Worm (Caenorhabditis elegans) whole organism, L3 larva: Measurements from ENCODE around the gene ZC239.3.

Source experiments
- aly-2 ChIP-seq: fragments of 150-350 bp; optimal IDR thresholded peaks from 2 replicates; lab custom pipeline; 2014; ENCODE audit warnings: missing biosample characterization, missing genetic modification characterization
- ceh-82 ChIP-seq: fragments of 150-350 bp; optimal IDR thresholded peaks from 2 replicates; lab custom pipeline; 2014; ENCODE audit warnings: missing biosample characterization, missing genetic modification characterization
- elt-2 ChIP-seq: sonication (generic microtip); optimal IDR thresholded peaks from 2 replicates; lab custom pipeline; 2016; ENCODE audit warnings: missing genetic modification reagents, mild to moderate bottlenecking, missing genetic modification characterization, missing compliant biosample characterization
- nhr-77 ChIP-seq: fragments of 150-350 bp; optimal IDR thresholded peaks from 2 replicates; lab custom pipeline; 2014; ENCODE audit warnings: missing biosample characterization, missing genetic modification characterization
- skn-1 ChIP-seq: fragments of 150-350 bp; optimal IDR thresholded peaks from 2 replicates; lab custom pipeline; 2014; ENCODE audit warnings: missing biosample characterization, missing genetic modification characterization
- unc-39 ChIP-seq: sonication (generic microtip); optimal IDR thresholded peaks from 4 replicates; lab custom pipeline; 2017; ENCODE audit warnings: missing biosample characterization, missing genetic modification characterization
- unc-62 ChIP-seq: fragments of 150-350 bp; sonication (generic microtip); optimal IDR thresholded peaks from 4 replicates; lab custom pipeline; 2014; ENCODE audit warnings: missing biosample characterization, missing genetic modification reagents, missing genetic modification characterization
- ztf-11 ChIP-seq: fragments of 150-350 bp; optimal IDR thresholded peaks from 2 replicates; lab custom pipeline; 2014; ENCODE audit warnings: missing biosample characterization, missing genetic modification characterization

ce11 chrII:3251782-3252181 is 35.9 kb downstream of the ZC239.3 start:
- TF ChIP-seq skn-1, result no peak
- no peak for TF ChIP-seq unc-62 (GFP tag; lab: Kevin White, UChicago)
- no peak for TF ChIP-seq aly-2 (tag; lab: Kevin White, UChicago)
- no peak for TF ChIP-seq ztf-11 (tag; lab: Kevin White, UChicago)
- no peak for TF ChIP-seq unc-39 (tag; lab: Kevin White, UChicago)
- TF ChIP-seq nhr-77 (tag; lab: Kevin White, UChicago), result no peak
- TF ChIP-seq ceh-82, result no peak
- TF ChIP-seq elt-2 (tag; lab: Kevin White, UChicago), result no peak
